Fruit fly (Drosophila melanogaster) whole organism, prepupa: ENCODE data around the gene ATPsynGL.

Experiments
- Blimp-1 ChIP-seq: fragments of 200-800 bp; sonication (Bioruptor generic); optimal IDR thresholded peaks from 3 replicates; lab custom pipeline; 2017; ENCODE audit warnings: missing biosample characterization, missing genetic modification characterization, mild to moderate bottlenecking, moderate library complexity, missing genetic modification reagents
- CG11762 ChIP-seq: fragments of 200-800 bp; sonication (Bioruptor generic); optimal IDR thresholded peaks from 3 replicates; lab custom pipeline; 2016; ENCODE audit warnings: missing biosample characterization, missing genetic modification characterization; ENCODE audit not compliant: insufficient read depth
- CG11902 ChIP-seq: fragments of 200-800 bp; sonication (Bioruptor generic); optimal IDR thresholded peaks from 3 replicates; lab custom pipeline; 2016; ENCODE audit warnings: missing biosample characterization, missing genetic modification characterization
- CG15336 ChIP-seq: fragments of 200-800 bp; sonication (Bioruptor generic); IDR thresholded peaks from 2 replicates; pipeline ENCODE4 v1.3.6; 2022; ENCODE audit warnings: missing biosample characterization, missing genetic modification characterization
- CG16779 ChIP-seq: fragments of 200-800 bp; sonication (Bioruptor generic); optimal IDR thresholded peaks from 3 replicates; lab custom pipeline; 2017; ENCODE audit warnings: missing biosample characterization, mild to moderate bottlenecking, missing genetic modification characterization
- CG3032 ChIP-seq: fragments of 200-800 bp; optimal IDR thresholded peaks from 2 replicates; lab custom pipeline; 2019; ENCODE audit warnings: missing biosample characterization, mild to moderate bottlenecking, missing genetic modification characterization, moderate library complexity
- CG31627 ChIP-seq: fragments of 200-800 bp; sonication (Bioruptor generic); optimal IDR thresholded peaks from 3 replicates; lab custom pipeline; 2016; ENCODE audit warnings: missing biosample characterization, missing genetic modification characterization
- CG34406 ChIP-seq: fragments of 200-800 bp; sonication (Bioruptor generic); optimal IDR thresholded peaks from 3 replicates; lab custom pipeline; 2016; ENCODE audit warnings: missing biosample characterization, missing genetic modification characterization
- CG3919 ChIP-seq: fragments of 200-800 bp; sonication (Bioruptor generic); optimal IDR thresholded peaks from 3 replicates; lab custom pipeline; 2016; ENCODE audit warnings: missing biosample characterization, missing genetic modification characterization
- CG4318 ChIP-seq: fragments of 200-800 bp; sonication (Bioruptor generic); optimal IDR thresholded peaks from 3 replicates; lab custom pipeline; 2017; ENCODE audit warnings: missing biosample characterization, mild to moderate bottlenecking, missing genetic modification characterization
- CG6163 ChIP-seq: fragments of 200-800 bp; sonication (Bioruptor generic); IDR thresholded peaks from 3 replicates; pipeline ENCODE4 v1.3.6; 2022; ENCODE audit warnings: missing biosample characterization, missing genetic modification characterization
- CG6276 ChIP-seq: fragments of 200-800 bp; sonication (Bioruptor generic); optimal IDR thresholded peaks from 2 replicates; lab custom pipeline; 2017; ENCODE audit warnings: missing biosample characterization, mild to moderate bottlenecking, missing genetic modification characterization
- CG6792 ChIP-seq: fragments of 200-800 bp; sonication (Bioruptor generic); optimal IDR thresholded peaks from 3 replicates; lab custom pipeline; 2016; ENCODE audit warnings: missing biosample characterization, missing genetic modification characterization
- CG6808 ChIP-seq: fragments of 200-800 bp; sonication (Bioruptor generic); optimal IDR thresholded peaks from 3 replicates; lab custom pipeline; 2017; ENCODE audit warnings: missing biosample characterization, missing genetic modification characterization, mild to moderate bottlenecking, moderate library complexity, missing genetic modification reagents
- CG7368 ChIP-seq: fragments of 200-800 bp; sonication (Bioruptor generic); optimal IDR thresholded peaks from 3 replicates; lab custom pipeline; 2016; ENCODE audit warnings: missing biosample characterization, missing genetic modification characterization
- CG8119 ChIP-seq: fragments of 200-800 bp; sonication (Bioruptor generic); IDR thresholded peaks from 3 replicates; pipeline ENCODE4 v1.3.6; 2022; ENCODE audit warnings: missing biosample characterization, missing genetic modification characterization
- CG8319 ChIP-seq: fragments of 200-800 bp; sonication (Bioruptor generic); optimal IDR thresholded peaks from 3 replicates; lab custom pipeline; 2016; ENCODE audit warnings: missing biosample characterization, missing genetic modification characterization
- CG8632 ChIP-seq: fragments of 200-800 bp; sonication (Bioruptor generic); optimal IDR thresholded peaks from 3 replicates; lab custom pipeline; 2016; ENCODE audit warnings: missing biosample characterization, missing genetic modification characterization
- Eip78C ChIP-seq: fragments of 200-800 bp; sonication (Bioruptor generic); peaks from one replicate; lab custom pipeline; 2016; ENCODE audit warnings: missing biosample characterization, missing genetic modification characterization
- Eip93F ChIP-seq: fragments of 200-800 bp; sonication (Bioruptor generic); optimal IDR thresholded peaks from 2 replicates; lab custom pipeline; 2016; ENCODE audit warnings: missing biosample characterization, mild to moderate bottlenecking, missing genetic modification characterization
- Ets21C ChIP-seq: fragments of 200-800 bp; sonication (Bioruptor generic); optimal IDR thresholded peaks from 3 replicates; lab custom pipeline; 2016; ENCODE audit warnings: missing biosample characterization, missing genetic modification characterization
- Gug ChIP-seq: fragments of 200-800 bp; sonication (Bioruptor generic); IDR thresholded peaks from 2 replicates; pipeline ENCODE4 v1.3.6; 2022; ENCODE audit warnings: missing biosample characterization, missing genetic modification characterization
- Hr38 ChIP-seq: sonication (Bioruptor generic); optimal IDR thresholded peaks from 2 replicates; lab custom pipeline; 2016; ENCODE audit warnings: missing biosample characterization, missing genetic modification characterization
- Hr39 ChIP-seq: fragments of 200-800 bp; sonication (Bioruptor generic); optimal IDR thresholded peaks from 2 replicates; lab custom pipeline; 2016; ENCODE audit warnings: missing biosample characterization, missing genetic modification characterization
- Lpt ChIP-seq: fragments of 200-800 bp; sonication (Bioruptor generic); optimal IDR thresholded peaks from 3 replicates; lab custom pipeline; 2016; ENCODE audit warnings: missing biosample characterization, missing genetic modification characterization
- Met ChIP-seq: fragments of 200-800 bp; sonication (Bioruptor generic); optimal IDR thresholded peaks from 3 replicates; lab custom pipeline; 2016; ENCODE audit warnings: missing biosample characterization, missing genetic modification characterization
- OdsH ChIP-seq: fragments of 200-800 bp; sonication (Bioruptor generic); optimal IDR thresholded peaks from 3 replicates; lab custom pipeline; 2016; ENCODE audit warnings: missing biosample characterization, missing genetic modification characterization
- Sox102F ChIP-seq: fragments of 200-800 bp; sonication (Bioruptor generic); optimal IDR thresholded peaks from 2 replicates; lab custom pipeline; 2016; ENCODE audit warnings: missing biosample characterization, mild to moderate bottlenecking, missing genetic modification characterization
- acj6 ChIP-seq: fragments of 200-800 bp; sonication (Bioruptor generic); optimal IDR thresholded peaks from 3 replicates; lab custom pipeline; 2016; ENCODE audit warnings: missing biosample characterization, missing genetic modification characterization
- esn ChIP-seq: fragments of 200-800 bp; sonication (Bioruptor generic); optimal IDR thresholded peaks from 2 replicates; lab custom pipeline; 2016; ENCODE audit warnings: missing biosample characterization, mild to moderate bottlenecking, missing genetic modification characterization, moderate library complexity
- fd59A ChIP-seq: fragments of 200-800 bp; sonication (Bioruptor generic); optimal IDR thresholded peaks from 2 replicates; lab custom pipeline; 2017; ENCODE audit warnings: missing biosample characterization, mild to moderate bottlenecking, missing genetic modification characterization, missing genetic modification reagents
- net ChIP-seq: fragments of 200-800 bp; sonication (Bioruptor generic); optimal IDR thresholded peaks from 3 replicates; lab custom pipeline; 2016; ENCODE audit warnings: missing biosample characterization, missing genetic modification characterization
- pdm3 ChIP-seq: fragments of 200-800 bp; sonication (Bioruptor generic); optimal IDR thresholded peaks from 3 replicates; lab custom pipeline; 2016; ENCODE audit warnings: missing biosample characterization, missing genetic modification characterization
- salr ChIP-seq, 2 experiments: fragments of 200-800 bp; sonication (Bioruptor generic); optimal IDR thresholded peaks; 3 replicates each; lab custom pipeline; 2016 to 2018; ENCODE audit warnings: missing biosample characterization in 2 of 2, missing genetic modification characterization in 2 of 2, mild to moderate bottlenecking in 1 of 2
- spab ChIP-seq: fragments of 200-800 bp; sonication (Bioruptor generic); optimal IDR thresholded peaks from 2 replicates; lab custom pipeline; 2017; ENCODE audit warnings: missing biosample characterization, mild to moderate bottlenecking, missing genetic modification characterization, missing genetic modification reagents
- svp ChIP-seq: fragments of 200-800 bp; sonication (Bioruptor generic); peaks from one replicate; lab custom pipeline; 2016; ENCODE audit warnings: missing biosample characterization, missing genetic modification characterization
- topi ChIP-seq: fragments of 200-800 bp; sonication (Bioruptor generic); optimal IDR thresholded peaks from 3 replicates; lab custom pipeline; 2016; ENCODE audit warnings: missing biosample characterization, missing genetic modification characterization
- vri ChIP-seq: fragments of 200-800 bp; sonication (Bioruptor generic); optimal IDR thresholded peaks from 3 replicates; lab custom pipeline; 2016; ENCODE audit warnings: missing biosample characterization, mild to moderate bottlenecking, missing genetic modification characterization

The ATPsynGL gene

dm6 chr2L:7703534-7703933, 43.5 kb upstream of the ATPsynGL start (continued):
- TF ChIP-seq CG8319 (peak; percentile 87), CG6792 (GFP tag; lab: Kevin White, UChicago) (peak; percentile 85), Gug (GFP tag; lab: Robert Waterston, UW) (no peak), CG16779 (tag; lab: Kevin White, UChicago) (peak; percentile 40), CG34406 (GFP tag; lab: Kevin White, UChicago) (peak; percentile 86), salr (GFP tag; optimal IDR thresholded peaks at IDR 0.05; lab: Kevin White, UChicago) (peak; percentile 7 to 60), acj6 (GFP tag; lab: Kevin White, UChicago) (peak; percentile 80), Lpt (GFP tag; lab: Kevin White, UChicago) (peak; percentile 50), vri (GFP tag; lab: Kevin White, UChicago) (peak; percentile 75), Hr38 (GFP tag; lab: Kevin White, UChicago) (no peak), CG6163 (GFP tag; lab: Robert Waterston, UW) (peak; percentile 60; the same call in 2 of the 3 replicates), esn (GFP tag; lab: Kevin White, UChicago) (peak; percentile 87), CG15336 (GFP tag; lab: Robert Waterston, UW) (peak; percentile 81; the same call in 1 of the 2 replicates), CG31627 (peak; percentile 80), CG6276 (GFP tag; lab: Kevin White, UChicago) (peak; percentile 34), Eip93F (GFP tag; lab: Kevin White, UChicago) (no peak), CG8632 (peak; percentile 87), CG3032 (peak; percentile 84), CG4318 (GFP tag; lab: Kevin White, UChicago) (peak; percentile 17), OdsH (peak; percentile 83), CG6808 (peak; percentile 79), Sox102F (GFP tag; lab: Kevin White, UChicago) (peak; percentile 86), fd59A (peak; percentile 80), CG3919 (GFP tag; lab: Kevin White, UChicago) (peak; percentile 73), Ets21C (GFP tag; lab: Kevin White, UChicago) (peak; percentile 72), Blimp-1 (GFP tag; lab: Kevin White, UChicago) (peak; percentile 31), topi (peak; percentile 81), spab (GFP tag; lab: Kevin White, UChicago) (peak; percentile 68), Hr39 (GFP tag; lab: Kevin White, UChicago) (peak; percentile 84)

- TF ChIP-seq Hr39 (GFP tag; lab: Kevin White, UChicago) (no peak), svp (no peak), CG8119 (GFP tag; lab: Robert Waterston, UW) (no peak), CG11902 (GFP tag; lab: Kevin White, UChicago) (no peak), vri (GFP tag; lab: Kevin White, UChicago) (no peak), Met (GFP tag; lab: Kevin White, UChicago) (no peak), Eip78C (GFP tag; lab: Kevin White, UChicago) (no peak), pdm3 (GFP tag; lab: Kevin White, UChicago) (no peak), fd59A (no peak), CG7368 (GFP tag; lab: Kevin White, UChicago) (no peak)
- TF ChIP-seq, all 60 proteins: peak for 0
Measured at dm6 chr2L:7710580-7710979, 36.5 kb upstream of the ATPsynGL start, which contains the start of gene Ntl. Ntl (plus strand) TSS chr2L:7710880.

- TF ChIP-seq net (GFP tag; lab: Kevin White, UChicago) = no peak
- no peak for TF ChIP-seq CG11762 (GFP tag; lab: Kevin White, UChicago)
- TF ChIP-seq pdm3 (GFP tag; lab: Kevin White, UChicago) = no peak
- peak; percentile 63 for TF ChIP-seq svp
- TF ChIP-seq, all 60 proteins: peak for 1
Measured at dm6 chr2L:7711034-7711685, 35.9 kb upstream of the ATPsynGL start.
